Worm (Caenorhabditis elegans): ENCODE results near the gene sorb-1.

DNA sequence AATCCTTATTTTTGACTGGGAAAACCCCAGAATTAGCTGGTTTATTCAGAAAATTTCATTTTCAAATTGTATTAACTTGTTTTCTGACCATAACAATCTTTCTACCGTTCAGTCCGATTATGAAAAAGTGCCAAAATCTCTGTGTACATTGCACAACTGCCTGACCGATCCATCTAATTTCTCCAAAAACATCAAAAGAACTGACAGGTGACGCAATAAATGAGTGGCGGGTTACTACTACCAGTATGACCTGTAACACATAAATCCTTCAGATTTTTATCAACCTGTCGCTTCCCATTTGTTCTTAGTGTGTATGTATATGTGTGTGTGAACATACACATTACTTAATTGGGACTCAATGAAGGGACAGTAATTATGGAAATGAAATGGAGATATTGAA lies 33.4 kb upstream of the sorb-1 start:
- no peak for TF ChIP-seq duxl-1 (tag; optimal IDR thresholded peaks at IDR 0.05; ENCODE audit: poor library complexity)
- TF ChIP-seq saeg-2 (GFP tag; IDR thresholded peaks at IDR 0.05): no peak
- no peak for TF ChIP-seq ama-1 (optimal IDR thresholded peaks at IDR 0.05)
- no peak for TF ChIP-seq egl-43 (GFP tag; IDR thresholded peaks at IDR 0.05)
- TF ChIP-seq lin-15B (tag; optimal IDR thresholded peaks at IDR 0.05): no peak

Measured in whole organism, L4 larva.